Worm (Caenorhabditis elegans): Measurements from ENCODE around the gene ZC204.14.

The ZC204.14 gene

DNA sequence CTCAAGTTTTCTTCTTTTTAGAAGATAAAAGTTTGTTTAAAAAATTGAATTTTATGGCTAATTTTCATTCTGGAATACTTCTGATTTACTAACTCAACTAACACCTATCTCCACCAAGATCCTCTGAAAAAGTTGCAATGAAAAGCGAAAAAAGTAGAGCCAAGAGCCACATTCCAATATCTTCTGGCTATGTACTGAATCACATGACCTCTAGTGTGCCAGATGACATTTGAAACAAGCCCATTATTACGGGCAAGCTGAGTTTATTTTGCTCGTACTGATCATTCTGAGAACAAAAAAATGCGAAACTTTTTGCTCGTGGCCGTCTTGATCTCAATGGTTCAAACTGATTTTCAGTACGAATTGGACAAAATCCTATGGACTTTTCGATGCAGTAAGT lies 16.3 kb upstream of the ZC204.14 start, which contains the start of gene irld-36:
Gene irld-36, plus strand, starts transcription at position 301 of the 400 bp plus-strand sequence.
- TF ChIP-seq dmd-4 (tag; optimal IDR thresholded peaks at IDR 0.05) (no peak), lsy-2 (tag; optimal IDR thresholded peaks at IDR 0.05) (no peak), lin-39 (tag; optimal IDR thresholded peaks at IDR 0.05) (no peak), nhr-6 (tag; optimal IDR thresholded peaks at IDR 0.05) (no peak), mdl-1 (tag; optimal IDR thresholded peaks at IDR 0.05) (no peak)

DNA sequence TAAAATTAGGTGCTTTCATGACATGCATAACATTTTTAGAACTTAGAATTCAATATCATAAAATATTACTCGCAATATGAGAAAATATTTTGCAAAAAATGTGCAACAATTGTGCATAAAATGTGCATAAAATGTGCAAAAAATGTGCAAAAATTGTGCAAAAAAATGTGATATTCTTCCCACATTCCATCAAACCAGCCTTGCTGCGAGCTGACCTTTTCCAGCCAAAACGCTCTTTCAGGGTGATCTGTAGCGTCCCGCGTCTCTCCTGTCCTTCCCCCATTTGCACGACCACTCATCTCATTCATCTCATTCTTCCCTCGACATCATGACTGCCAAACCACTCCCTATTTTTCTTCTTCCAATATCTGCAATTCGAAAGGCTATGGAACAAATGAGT lies 13.3 kb upstream of the ZC204.14 start, which contains the start of gene fbxb-17:
Gene fbxb-17, plus strand, starts transcription at position 301 of the 400 bp plus-strand sequence.
- no peak for TF ChIP-seq C34F6.9 (tag; optimal IDR thresholded peaks at IDR 0.05)
- peak; percentile 1 for TF ChIP-seq nhr-23 (tag; optimal IDR thresholded peaks at IDR 0.05)
- no peak for TF ChIP-seq elt-1 (tag; optimal IDR thresholded peaks at IDR 0.05)

DNA sequence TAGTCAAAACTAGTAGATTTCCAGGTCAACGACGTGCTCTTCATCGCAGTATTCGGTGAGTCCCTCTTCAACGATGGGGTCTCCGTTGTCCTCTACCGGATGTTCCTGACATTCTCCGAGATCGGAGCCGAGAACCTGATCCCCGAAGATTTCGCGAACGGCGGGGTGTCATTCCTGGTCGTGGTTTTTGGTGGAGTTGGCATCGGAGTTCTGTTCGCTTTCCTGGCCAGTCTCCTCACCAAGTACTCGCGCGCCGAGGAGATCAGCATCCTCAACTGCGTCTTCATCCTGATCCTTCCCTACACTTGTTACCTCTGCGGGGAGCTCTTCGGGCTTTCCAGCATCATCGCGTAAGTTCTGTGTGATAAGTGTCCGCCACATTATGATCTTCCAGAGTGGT lies 9.9 kb upstream of the ZC204.14 start:
- TF ChIP-seq peb-1 (tag; optimal IDR thresholded peaks at IDR 0.05) (no peak), sma-3 (GFP tag; optimal IDR thresholded peaks at IDR 0.05) (no peak), alr-1 (tag; optimal IDR thresholded peaks at IDR 0.05) (no peak), sem-4 (tag; optimal IDR thresholded peaks at IDR 0.05) (no peak), ama-1 (optimal IDR thresholded peaks at IDR 0.05) (no peak)

DNA sequence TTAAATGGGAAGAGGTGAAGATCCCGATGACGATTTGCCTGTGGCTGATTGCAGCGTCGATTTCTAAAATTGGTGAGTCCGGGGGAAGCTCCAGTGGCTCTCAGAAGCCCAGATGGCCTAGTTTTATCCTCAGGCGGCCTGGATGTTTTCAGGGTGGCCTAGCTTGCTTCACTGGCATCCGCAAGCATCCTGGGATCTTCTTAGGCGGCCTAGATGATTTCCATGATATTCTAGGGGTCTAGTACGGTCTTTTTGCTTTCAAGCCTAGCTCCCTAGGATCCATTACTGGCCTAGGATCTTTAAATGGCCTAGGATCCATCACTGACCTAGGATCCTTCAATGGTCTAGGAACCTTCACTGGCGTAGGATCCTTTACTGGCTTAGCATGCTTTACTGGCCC lies 8.2 kb upstream of the ZC204.14 start:
- TF ChIP-seq sma-3 (GFP tag; optimal IDR thresholded peaks at IDR 0.05) (no peak), nhr-23 (tag; optimal IDR thresholded peaks at IDR 0.05) (no peak), ceh-82 (tag; optimal IDR thresholded peaks at IDR 0.05) (no peak), unc-62 (GFP tag; optimal IDR thresholded peaks at IDR 0.05) (no peak), unc-39 (tag; optimal IDR thresholded peaks at IDR 0.05) (no peak)

DNA sequence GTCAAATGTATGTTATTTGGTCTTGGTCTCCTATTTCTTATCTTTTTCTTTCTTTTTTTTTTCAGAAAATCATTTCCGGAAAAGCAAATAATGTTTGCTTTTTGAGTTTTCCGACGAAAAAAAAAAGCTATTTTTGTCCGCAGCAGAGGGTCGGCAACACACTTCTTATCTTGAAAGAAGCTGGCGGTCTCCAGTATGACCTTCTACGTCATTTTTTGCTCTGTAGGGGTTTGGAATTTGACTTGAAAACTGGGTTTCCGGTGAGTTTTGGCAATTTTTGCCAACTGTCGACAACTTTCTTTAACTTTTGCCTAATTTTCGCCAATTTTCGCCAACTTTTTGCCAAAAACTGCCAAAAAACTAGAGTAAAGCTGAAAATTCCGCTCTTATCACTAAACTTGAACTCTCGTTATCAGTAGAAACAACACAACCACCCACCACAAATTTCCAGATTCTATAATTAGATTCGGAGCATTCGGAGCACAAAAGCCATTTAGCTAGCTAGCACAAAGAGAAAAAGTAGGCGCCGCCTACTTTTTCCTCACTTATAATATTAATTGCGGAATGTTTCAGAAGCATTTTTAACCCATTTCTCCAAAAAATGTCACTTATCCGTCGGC lies 7.6 kb upstream of the ZC204.14 start, which contains the start of gene nhx-6:
Gene nhx-6, plus strand, starts transcription at position 570 of the 620 bp plus-strand sequence.
- TF ChIP-seq aly-2 (tag; optimal IDR thresholded peaks at IDR 0.05): no peak
- no peak for TF ChIP-seq nhr-6 (tag; optimal IDR thresholded peaks at IDR 0.05)
- peak; percentile 9 for TF ChIP-seq nhr-23 (tag; optimal IDR thresholded peaks at IDR 0.05)
- TF ChIP-seq gmeb-1 (tag; optimal IDR thresholded peaks at IDR 0.05): no peak

DNA sequence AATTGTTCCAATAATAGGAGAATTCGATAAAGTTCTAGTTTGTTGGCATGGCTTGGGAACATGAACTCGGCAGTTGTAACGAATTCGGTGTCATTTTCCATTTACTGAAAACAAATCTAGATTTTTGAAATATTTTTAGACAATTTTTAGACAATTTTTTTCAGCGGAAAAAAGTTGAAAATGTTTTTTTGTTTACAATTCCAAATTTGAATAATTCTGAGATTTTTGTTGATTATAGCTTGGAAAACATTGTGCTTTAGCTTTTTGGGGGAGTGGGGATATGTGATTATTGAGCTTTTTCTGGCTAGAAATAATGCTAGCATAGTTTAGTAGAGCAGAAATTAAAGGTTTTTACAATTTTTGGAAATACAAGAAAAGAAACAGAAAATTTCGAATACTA lies 6.2 kb upstream of the ZC204.14 start, which contains the start of gene srw-97:
Gene srw-97, minus strand, starts transcription at position 101 of the 400 bp plus-strand sequence.
- no peak for TF ChIP-seq ztf-11 (tag; optimal IDR thresholded peaks at IDR 0.05)
- TF ChIP-seq C34F6.9 (tag; optimal IDR thresholded peaks at IDR 0.05): no peak
- TF ChIP-seq snpc-4 (tag; optimal IDR thresholded peaks at IDR 0.05): no peak
- TF ChIP-seq ztf-4 (tag; optimal IDR thresholded peaks at IDR 0.05): no peak
- no peak for TF ChIP-seq lin-13 (GFP tag; optimal IDR thresholded peaks at IDR 0.05)
- TF ChIP-seq lin-11 (tag; optimal IDR thresholded peaks at IDR 0.05): no peak
- TF ChIP-seq nhr-11 (tag; optimal IDR thresholded peaks at IDR 0.05): no peak
- TF ChIP-seq nhr-21 (tag; optimal IDR thresholded peaks at IDR 0.05): no peak

DNA sequence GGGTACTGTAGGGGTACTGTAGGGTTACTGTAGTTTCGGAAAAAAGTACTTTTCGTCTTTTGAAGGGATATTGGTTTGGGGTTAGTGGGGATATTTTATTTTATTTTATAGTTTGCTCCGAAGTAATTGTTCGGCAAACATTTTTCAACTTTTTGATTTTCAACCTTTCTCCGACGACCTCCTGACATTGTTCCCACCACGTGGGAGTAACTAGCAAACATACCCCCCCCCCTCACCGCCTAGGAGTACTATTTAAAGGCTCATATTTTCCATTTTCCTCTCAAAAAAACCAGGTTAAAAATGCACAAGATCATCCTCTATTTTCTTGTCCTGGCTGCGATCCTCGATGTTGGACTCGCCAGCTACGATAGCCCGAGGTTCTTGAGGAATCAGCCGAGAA lies 3.3 kb upstream of the ZC204.14 start, which contains the start of gene srlf-29:
Gene srlf-29, plus strand, starts transcription at position 301 of the 400 bp plus-strand sequence.
- no peak for TF ChIP-seq ztf-1 (GFP tag; conservative IDR thresholded peaks at IDR 0.05)

DNA sequence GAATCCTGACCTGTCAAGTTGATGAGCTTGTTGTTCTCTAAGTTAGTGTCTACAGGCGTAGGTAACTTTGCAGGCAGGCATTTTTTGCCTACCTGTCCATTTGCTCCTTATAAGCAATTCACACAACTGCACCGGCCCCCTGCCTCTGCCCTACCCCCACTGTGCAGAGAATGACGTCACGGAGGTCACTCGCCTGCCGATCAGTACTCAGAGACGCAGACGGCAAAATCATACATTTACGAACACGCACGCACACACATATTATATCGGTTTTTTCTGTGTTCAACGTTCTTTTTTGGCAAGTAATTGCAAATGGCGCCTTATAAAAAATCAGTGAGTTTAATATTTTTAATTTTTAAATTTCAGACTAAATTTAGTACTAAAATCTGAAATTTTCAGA lies 767 bp upstream of the ZC204.14 start, which contains the start of gene duxl-1:
Gene duxl-1, plus strand, starts transcription at position 184 of the 400 bp plus-strand sequence.
- TF ChIP-seq nhr-11 (tag; optimal IDR thresholded peaks at IDR 0.05): no peak
- peak; percentile 11 for TF ChIP-seq nhr-129 (tag; optimal IDR thresholded peaks at IDR 0.05)
- TF ChIP-seq alr-1 (tag; optimal IDR thresholded peaks at IDR 0.05): no peak
- peak; percentile 24 for TF ChIP-seq unc-55 (GFP tag; optimal IDR thresholded peaks at IDR 0.05)
- peak; percentile 52 for TF ChIP-seq sma-9 (GFP tag; optimal IDR thresholded peaks at IDR 0.05)
- TF ChIP-seq sma-9 (tag; optimal IDR thresholded peaks at IDR 0.05): no peak
- TF ChIP-seq gmeb-1 (tag; optimal IDR thresholded peaks at IDR 0.05): no peak
- TF ChIP-seq fos-1 (tag; optimal IDR thresholded peaks at IDR 0.05): peak; percentile 49
- TF ChIP-seq blmp-1 (tag; optimal IDR thresholded peaks at IDR 0.05; ENCODE audit: insufficient read depth): no peak
- TF ChIP-seq elt-3 (tag; optimal IDR thresholded peaks at IDR 0.05): no peak
- TF ChIP-seq dmd-4 (tag; optimal IDR thresholded peaks at IDR 0.05): no peak
- no peak for TF ChIP-seq ceh-16 (tag; optimal IDR thresholded peaks at IDR 0.05)
- no peak for TF ChIP-seq sem-4 (tag; optimal IDR thresholded peaks at IDR 0.05)
- TF ChIP-seq peb-1 (tag; optimal IDR thresholded peaks at IDR 0.05): no peak
- TF ChIP-seq F13H6.1 (tag; optimal IDR thresholded peaks at IDR 0.05): peak; percentile 74
- no peak for TF ChIP-seq aly-2 (tag; optimal IDR thresholded peaks at IDR 0.05)
- no peak for TF ChIP-seq nhr-25 (tag; optimal IDR thresholded peaks at IDR 0.05)

Measured in whole organism, L2 larva.